Fruit fly (Drosophila melanogaster) whole organism, wandering third instar larva: ENCODE measurements around the gene ash2.

Experiments used
- Abd-B ChIP-seq: fragments of >200 bp; optimal IDR thresholded peaks from 2 replicates; lab custom pipeline; 2017; ENCODE audit warnings: missing biosample characterization, missing genetic modification characterization
- CG32264 ChIP-seq: fragments of 200-800 bp; sonication (Bioruptor generic); optimal IDR thresholded peaks from 2 replicates; lab custom pipeline; 2016; ENCODE audit warnings: missing biosample characterization, missing genetic modification characterization
- CG9705 ChIP-seq: fragments of 200-800 bp; sonication (Bioruptor generic); optimal IDR thresholded peaks from 2 replicates; lab custom pipeline; 2018; ENCODE audit warnings: missing biosample characterization, mild to moderate bottlenecking, missing genetic modification characterization
- CrebA ChIP-seq: fragments of 200-800 bp; sonication (Bioruptor generic); optimal IDR thresholded peaks from 2 replicates; lab custom pipeline; 2016; ENCODE audit warnings: missing biosample characterization, mild to moderate bottlenecking, missing genetic modification characterization, borderline replicate concordance
- Dfd ChIP-seq: fragments of >200 bp; optimal IDR thresholded peaks from 2 replicates; lab custom pipeline; 2017; ENCODE audit warnings: missing biosample characterization, missing genetic modification characterization
- Dif ChIP-seq: fragments of 200-275, 200-300 bp; sonication (Bioruptor generic); optimal IDR thresholded peaks from 2 replicates; lab custom pipeline; 2018; ENCODE audit warnings: missing biosample characterization, missing genetic modification characterization; ENCODE audit not compliant: partially characterized antibody
- GATAd ChIP-seq: sonication (Bioruptor generic); optimal IDR thresholded peaks from 2 replicates; lab custom pipeline; 2016; ENCODE audit warnings: missing biosample characterization, missing genetic modification characterization
- HLH106 ChIP-seq: fragments of 200-800 bp; optimal IDR thresholded peaks from 3 replicates; lab custom pipeline; 2019; ENCODE audit warnings: missing biosample characterization, mild to moderate bottlenecking, missing genetic modification characterization, moderate library complexity
- Hr83 ChIP-seq: fragments of 200-300 bp; sonication (Bioruptor generic); optimal IDR thresholded peaks from 2 replicates; lab custom pipeline; 2016; ENCODE audit warnings: missing biosample characterization, mild to moderate bottlenecking, missing genetic modification characterization, moderate library complexity; ENCODE audit not compliant: poor library complexity, severe bottlenecking
- Jra ChIP-seq: sonication (Bioruptor generic); optimal IDR thresholded peaks from 2 replicates; lab custom pipeline; 2016; ENCODE audit warnings: missing biosample characterization, missing genetic modification characterization
- Mio ChIP-seq: sonication (Bioruptor generic); optimal IDR thresholded peaks from 2 replicates; lab custom pipeline; 2016; ENCODE audit warnings: missing biosample characterization, missing genetic modification characterization
- Myc ChIP-seq: fragments of >200 bp; optimal IDR thresholded peaks from 2 replicates; lab custom pipeline; 2017
- N ChIP-seq: fragments of >200 bp; optimal IDR thresholded peaks from 2 replicates; lab custom pipeline; 2018; ENCODE audit warnings: missing biosample characterization, missing external identifiers, missing genetic modification characterization
- OdsH ChIP-seq: fragments of 200-800 bp; sonication (Bioruptor generic); optimal IDR thresholded peaks from 2 replicates; lab custom pipeline; 2016; ENCODE audit warnings: missing biosample characterization, mild to moderate bottlenecking, missing genetic modification characterization
- Sp1 ChIP-seq: fragments of 200-800 bp; sonication (Bioruptor generic); optimal IDR thresholded peaks from 3 replicates; lab custom pipeline; 2019; ENCODE audit warnings: missing biosample characterization, mild to moderate bottlenecking, missing genetic modification characterization, moderate library complexity
- Vsx2 ChIP-seq: fragments of 200-300, 225-300 bp; sonication (Bioruptor generic); optimal IDR thresholded peaks from 2 replicates; lab custom pipeline; 2018; ENCODE audit warnings: missing biosample characterization, missing genetic modification characterization; ENCODE audit not compliant: partially characterized antibody
- br ChIP-seq: fragments of 200-800 bp; sonication (Bioruptor generic); optimal IDR thresholded peaks from 2 replicates; lab custom pipeline; 2016; ENCODE audit warnings: missing biosample characterization, missing genetic modification characterization
- brk ChIP-seq: fragments of 200-800 bp; sonication (Bioruptor generic); optimal IDR thresholded peaks from 2 replicates; lab custom pipeline; 2016; ENCODE audit warnings: missing biosample characterization, mild to moderate bottlenecking, missing genetic modification characterization
- dl ChIP-seq, 2 experiments: fragments of 175-275, 200-275 bp in 1 of 2; fragments of 200-275 bp in 1 of 2; sonication (Bioruptor generic); optimal IDR thresholded peaks; lab custom pipeline; 2018; ENCODE audit warnings: mild to moderate bottlenecking in 2 of 2, missing biosample characterization in 2 of 2, missing genetic modification characterization in 2 of 2, moderate library complexity in 2 of 2; ENCODE audit not compliant: partially characterized antibody in 2 of 2, insufficient read depth in 1 of 2
- dmrt93B ChIP-seq: fragments of 200-800 bp; sonication (Bioruptor generic); optimal IDR thresholded peaks from 2 replicates; lab custom pipeline; 2018; ENCODE audit warnings: missing biosample characterization, mild to moderate bottlenecking, missing genetic modification characterization
- dsf ChIP-seq: sonication (Bioruptor generic); optimal IDR thresholded peaks from 2 replicates; lab custom pipeline; 2016; ENCODE audit warnings: missing biosample characterization, missing genetic modification characterization, borderline replicate concordance
- ey ChIP-seq: fragments of 200-800 bp; sonication (Bioruptor generic); optimal IDR thresholded peaks from 2 replicates; lab custom pipeline; 2016; ENCODE audit warnings: missing biosample characterization, missing genetic modification characterization
- foxo ChIP-seq, 2 experiments: fragments of 200-800 bp; sonication (Bioruptor generic); optimal IDR thresholded peaks; 2 replicates in 1 of 2; 3 replicates in 1 of 2; lab custom pipeline; 2016 to 2017; ENCODE audit warnings: missing biosample characterization in 2 of 2, missing genetic modification characterization in 2 of 2
- fru ChIP-seq: fragments of 200-800 bp; sonication (Bioruptor generic); optimal IDR thresholded peaks from 3 replicates; lab custom pipeline; 2016; ENCODE audit warnings: missing biosample characterization, mild to moderate bottlenecking, missing genetic modification characterization
- h ChIP-seq: fragments of 200-800 bp; sonication (Bioruptor generic); optimal IDR thresholded peaks from 3 replicates; lab custom pipeline; 2016; ENCODE audit warnings: missing biosample characterization, mild to moderate bottlenecking, missing genetic modification characterization
- jim ChIP-seq: fragments of 175-275, 200-325 bp; sonication (Bioruptor generic); optimal IDR thresholded peaks from 2 replicates; lab custom pipeline; 2016; ENCODE audit warnings: missing biosample characterization, mild to moderate bottlenecking, missing genetic modification characterization
- lola ChIP-seq: fragments of >200 bp; optimal IDR thresholded peaks from 2 replicates; lab custom pipeline; 2017; ENCODE audit warnings: missing biosample characterization, missing genetic modification characterization
- pan ChIP-seq: fragments of >200 bp; optimal IDR thresholded peaks from 2 replicates; lab custom pipeline; 2017
- psq ChIP-seq: fragments of 200-800 bp; sonication (Bioruptor generic); optimal IDR thresholded peaks from 3 replicates; lab custom pipeline; 2017; ENCODE audit warnings: missing biosample characterization, mild to moderate bottlenecking, missing genetic modification characterization, moderate library complexity
- rgr ChIP-seq: fragments of 200-800 bp; sonication (Bioruptor generic); optimal IDR thresholded peaks from 3 replicates; lab custom pipeline; 2016; ENCODE audit warnings: missing biosample characterization, mild to moderate bottlenecking, missing genetic modification characterization
- sage ChIP-seq: fragments of 200-800 bp; sonication (Bioruptor generic); optimal IDR thresholded peaks from 2 replicates; lab custom pipeline; 2016; ENCODE audit warnings: missing biosample characterization, mild to moderate bottlenecking, missing genetic modification characterization
- sv ChIP-seq: fragments of 200-800 bp; sonication (Bioruptor generic); optimal IDR thresholded peaks from 3 replicates; lab custom pipeline; 2016; ENCODE audit warnings: missing biosample characterization, missing genetic modification characterization
- tai ChIP-seq: sonication (Bioruptor generic); optimal IDR thresholded peaks from 2 replicates; lab custom pipeline; 2016; ENCODE audit warnings: missing biosample characterization, missing genetic modification characterization
- usp ChIP-seq: fragments of >200 bp; optimal IDR thresholded peaks from 2 replicates; lab custom pipeline; 2017; ENCODE audit warnings: missing biosample characterization, missing genetic modification characterization
- woc ChIP-seq: sonication (Bioruptor generic); optimal IDR thresholded peaks from 2 replicates; lab custom pipeline; 2016; ENCODE audit warnings: missing biosample characterization, mild to moderate bottlenecking, missing genetic modification characterization

Gene ash2

dm6 chr3R:24634312-24634711 is 15.6 kb upstream of the ash2 start:
- TF ChIP-seq foxo (GFP tag; optimal IDR thresholded peaks at IDR 0.05; lab: Kevin White, UChicago) (no peak), Jra (GFP tag; lab: Kevin White, UChicago) (no peak), dmrt93B (no peak), Vsx2 (GFP tag; lab: Kevin White, UChicago) (no peak), fru (GFP tag; lab: Kevin White, UChicago) (no peak), CG32264 (GFP tag; lab: Kevin White, UChicago) (no peak), Sp1 (no peak), rgr (GFP tag; lab: Kevin White, UChicago) (no peak), h (GFP tag; lab: Kevin White, UChicago) (no peak), CG9705 (GFP tag; lab: Kevin White, UChicago) (no peak), usp (GFP tag; lab: Kevin White, UChicago) (no peak), OdsH (GFP tag; lab: Kevin White, UChicago) (no peak), GATAd (no peak), psq (GFP tag; lab: Kevin White, UChicago) (no peak), Dif (GFP tag; lab: Kevin White, UChicago) (no peak), Myc (lab: Kevin White, UChicago) (no peak), pan (lab: Kevin White, UChicago) (no peak), br (GFP tag; lab: Kevin White, UChicago) (no peak)

- TF ChIP-seq Jra (GFP tag; lab: Kevin White, UChicago): no peak
- TF ChIP-seq dl (GFP tag; optimal IDR thresholded peaks at IDR 0.05; lab: Kevin White, UChicago; ENCODE audit: insufficient read depth in 1 of 2, partially characterized antibody in 2 of 2): no peak
- no peak for TF ChIP-seq lola
- no peak for TF ChIP-seq woc (GFP tag; lab: Kevin White, UChicago)
- TF ChIP-seq Hr83: no peak
- no peak for TF ChIP-seq fru (GFP tag; lab: Kevin White, UChicago)
- TF ChIP-seq Dfd (GFP tag; lab: Kevin White, UChicago): no peak
- no peak for TF ChIP-seq Sp1
- no peak for TF ChIP-seq dsf
- TF ChIP-seq brk: no peak
- TF ChIP-seq sage (GFP tag; lab: Kevin White, UChicago): no peak
- no peak for TF ChIP-seq Abd-B (GFP tag; lab: Kevin White, UChicago)
- no peak for TF ChIP-seq OdsH (GFP tag; lab: Kevin White, UChicago)
- no peak for TF ChIP-seq dmrt93B
- TF ChIP-seq psq (GFP tag; lab: Kevin White, UChicago): no peak
- no peak for TF ChIP-seq Myc (lab: Kevin White, UChicago)
- TF ChIP-seq CG32264 (GFP tag; lab: Kevin White, UChicago): no peak
- no peak for TF ChIP-seq br (GFP tag; lab: Kevin White, UChicago)
- TF ChIP-seq sv (GFP tag; lab: Kevin White, UChicago): no peak
- TF ChIP-seq foxo (GFP tag; optimal IDR thresholded peaks at IDR 0.05; lab: Kevin White, UChicago): no peak
These were observed 15.0 kb upstream of the ash2 start, which contains the start of gene MtnF for dm6 chr3R:24634957-24635356. Gene MtnF (minus strand): TSS chr3R:24635165.

- TF ChIP-seq dmrt93B: no peak
- TF ChIP-seq Dif (GFP tag; lab: Kevin White, UChicago): peak; percentile 56
- peak; percentile 15 for TF ChIP-seq ey (GFP tag; lab: Kevin White, UChicago)
- no peak for TF ChIP-seq tai (GFP tag; lab: Kevin White, UChicago)
- TF ChIP-seq Sp1: peak; percentile 31
- TF ChIP-seq HLH106: peak; percentile 32
- TF ChIP-seq psq (GFP tag; lab: Kevin White, UChicago): peak; percentile 94
- peak; percentile 43 for TF ChIP-seq OdsH (GFP tag; lab: Kevin White, UChicago)
- peak; percentile 38 for TF ChIP-seq rgr (GFP tag; lab: Kevin White, UChicago)
- TF ChIP-seq lola: no peak
These were observed 1.1 kb downstream of the ash2 start for dm6 chr3R:24651044-24651459.

- TF ChIP-seq GATAd (no peak), br (GFP tag; lab: Kevin White, UChicago) (no peak), fru (GFP tag; lab: Kevin White, UChicago) (no peak), HLH106 (peak; percentile 61), ey (GFP tag; lab: Kevin White, UChicago) (peak; percentile 50), sv (GFP tag; lab: Kevin White, UChicago) (peak; percentile 58), rgr (GFP tag; lab: Kevin White, UChicago) (no peak), Dfd (GFP tag; lab: Kevin White, UChicago) (no peak), Dif (GFP tag; lab: Kevin White, UChicago) (no peak), Sp1 (no peak), tai (GFP tag; lab: Kevin White, UChicago) (no peak), CrebA (no peak), psq (GFP tag; lab: Kevin White, UChicago) (peak; percentile 47), foxo (GFP tag; optimal IDR thresholded peaks at IDR 0.05; lab: Kevin White, UChicago) (no peak), OdsH (GFP tag; lab: Kevin White, UChicago) (peak; percentile 40), h (GFP tag; lab: Kevin White, UChicago) (no peak), Abd-B (GFP tag; lab: Kevin White, UChicago) (no peak), Hr83 (peak; percentile 75), Mio (no peak), N (no peak), jim (GFP tag; lab: Kevin White, UChicago) (no peak)
These were observed 4.9 kb downstream of the ash2 start, which contains the start of the genes CG31125 and CG6695 for dm6 chr3R:24654770-24655322. Gene CG31125 (minus strand): TSS chr3R:24654820. Gene CG6695 (plus strand): TSS chr3R:24655160.
